Fruit fly (Drosophila melanogaster) whole organism, embryonic: ENCODE measurements around the gene CG13471.
A peak's percentile ranks its signal among the peaks of the same experiment; 100 is the strongest.

ENCODE experiments used
- Ada2b ChIP-seq: fragments of 200-800 bp; sonication (Bioruptor generic); IDR thresholded peaks from 2 replicates; pipeline ENCODE4 v1.3.6; 2022; ENCODE audit warnings: missing biosample characterization, missing genetic modification characterization
- Antp ChIP-seq: fragments of 200-800 bp; sonication (Bioruptor generic); optimal IDR thresholded peaks from 3 replicates; lab custom pipeline; 2016; ENCODE audit warnings: missing biosample characterization, missing genetic modification characterization
- BEAF-32 ChIP-seq: fragments of 200-800 bp; sonication (Bioruptor generic); optimal IDR thresholded peaks from 3 replicates; lab custom pipeline; 2017; ENCODE audit warnings: missing biosample characterization, missing genetic modification characterization, mild to moderate bottlenecking, moderate library complexity, missing genetic modification reagents
- Bdp1 ChIP-seq: fragments of 200-800 bp; sonication (Bioruptor generic); optimal IDR thresholded peaks from 3 replicates; lab custom pipeline; 2016; ENCODE audit warnings: missing biosample characterization, missing genetic modification characterization
- CG10147 ChIP-seq: fragments of 200-800 bp; sonication (Bioruptor generic); optimal IDR thresholded peaks from 2 replicates; lab custom pipeline; 2019; ENCODE audit warnings: missing biosample characterization, mild to moderate bottlenecking, missing genetic modification characterization, moderate library complexity
- CG11723 ChIP-seq: fragments of 200-800 bp; sonication (Bioruptor generic); optimal IDR thresholded peaks from 2 replicates; lab custom pipeline; 2017; ENCODE audit warnings: missing biosample characterization, mild to moderate bottlenecking, missing genetic modification characterization
- CG12744 ChIP-seq: fragments of 200-800 bp; sonication (Bioruptor generic); optimal IDR thresholded peaks from 2 replicates; lab custom pipeline; 2016; ENCODE audit warnings: missing biosample characterization, missing genetic modification characterization
- CG14860 ChIP-seq: fragments of 200-800 bp; sonication (Bioruptor generic); IDR thresholded peaks from 3 replicates; pipeline ENCODE4 v1.3.6; 2022; ENCODE audit warnings: missing biosample characterization, missing genetic modification characterization; ENCODE audit not compliant: partially characterized antibody
- CG18619 ChIP-seq: fragments of 200-800 bp; sonication (Bioruptor generic); optimal IDR thresholded peaks from 3 replicates; lab custom pipeline; 2017; ENCODE audit warnings: missing biosample characterization, mild to moderate bottlenecking, missing genetic modification characterization
- CG2129 ChIP-seq: fragments of 200-800 bp; sonication (Bioruptor generic); IDR thresholded peaks from 2 replicates; pipeline ENCODE4 v1.3.6; 2022; ENCODE audit warnings: missing biosample characterization, missing genetic modification characterization; ENCODE audit not compliant: partially characterized antibody
- CG3065 ChIP-seq: fragments of 200-800 bp; sonication (Bioruptor generic); optimal IDR thresholded peaks from 2 replicates; lab custom pipeline; 2016; ENCODE audit warnings: missing biosample characterization, missing genetic modification characterization
- CG4617 ChIP-seq: fragments of 200-800 bp; sonication (Bioruptor generic); optimal IDR thresholded peaks from 3 replicates; lab custom pipeline; 2016; ENCODE audit warnings: missing biosample characterization, missing genetic modification characterization, borderline replicate concordance
- CG4820 ChIP-seq: fragments of 200-800 bp; sonication (Bioruptor generic); optimal IDR thresholded peaks from 3 replicates; lab custom pipeline; 2016; ENCODE audit warnings: missing biosample characterization, missing genetic modification characterization
- CG6254 ChIP-seq: fragments of 200-800 bp; sonication (Bioruptor generic); optimal IDR thresholded peaks from 3 replicates; lab custom pipeline; 2017; ENCODE audit warnings: mild to moderate bottlenecking, missing biosample characterization, missing genetic modification reagents, missing genetic modification characterization
- CG6272 ChIP-seq: fragments of 200-800 bp; sonication (Bioruptor generic); IDR thresholded peaks from 2 replicates; pipeline ENCODE4 v1.3.6; 2022; ENCODE audit warnings: missing biosample characterization, missing genetic modification characterization
- CG7357 ChIP-seq: fragments of 200-800 bp; sonication (Bioruptor generic); IDR thresholded peaks from 3 replicates; pipeline ENCODE4 v1.3.6; 2022; ENCODE audit warnings: missing biosample characterization, missing genetic modification characterization
- CG8089 ChIP-seq: fragments of 200-800 bp; sonication (Bioruptor generic); optimal IDR thresholded peaks from 3 replicates; lab custom pipeline; 2016; ENCODE audit warnings: missing biosample characterization, missing genetic modification characterization
- CG9609 ChIP-seq: fragments of 200-800 bp; sonication (Bioruptor generic); optimal IDR thresholded peaks from 3 replicates; lab custom pipeline; 2016; ENCODE audit warnings: missing biosample characterization, missing genetic modification characterization
- CrebB ChIP-seq: fragments of 200-800 bp; sonication (Bioruptor generic); optimal IDR thresholded peaks from 3 replicates; lab custom pipeline; 2018; ENCODE audit warnings: missing biosample characterization, mild to moderate bottlenecking, missing genetic modification characterization
- Doc2 ChIP-seq: fragments of 200-800 bp; sonication (Bioruptor generic); IDR thresholded peaks from 2 replicates; pipeline ENCODE4 v1.3.6; 2022; ENCODE audit warnings: missing biosample characterization, missing genetic modification characterization
- HLH3B ChIP-seq: fragments of 200-800 bp; sonication (Bioruptor generic); IDR thresholded peaks from 2 replicates; pipeline ENCODE4 v1.3.6; 2022; ENCODE audit warnings: missing biosample characterization, missing genetic modification characterization
- Hr51 ChIP-seq, 2 experiments: fragments of 200-800 bp; sonication (Bioruptor generic); optimal IDR thresholded peaks; 2 replicates in 1 of 2; 3 replicates in 1 of 2; lab custom pipeline; 2016 to 2018; ENCODE audit warnings: missing biosample characterization in 2 of 2, missing genetic modification characterization in 2 of 2, mild to moderate bottlenecking in 1 of 2, moderate library complexity in 1 of 2
- Hr78 ChIP-seq, 2 experiments: fragments of 200-800 bp in 1 of 2; fragments of >200 bp in 1 of 2; sonication (Bioruptor generic) in 1 of 2; optimal IDR thresholded peaks; 2 replicates each; lab custom pipeline; 2017 to 2019; ENCODE audit warnings: missing biosample characterization in 2 of 2, missing genetic modification characterization in 2 of 2, mild to moderate bottlenecking in 1 of 2, moderate library complexity in 1 of 2
- Med ChIP-seq: fragments of 200-800 bp; sonication (Bioruptor generic); peaks from one replicate; lab custom pipeline; 2016; ENCODE audit warnings: missing biosample characterization, missing genetic modification characterization, mild to moderate bottlenecking, inconsistent platforms, moderate library complexity
- NFAT ChIP-seq: fragments of 200-800 bp; sonication (Bioruptor generic); IDR thresholded peaks from 2 replicates; pipeline ENCODE4 v1.3.6; 2022; ENCODE audit warnings: missing biosample characterization, missing genetic modification characterization
- Opbp ChIP-seq: fragments of 200-800 bp; sonication (Bioruptor generic); IDR thresholded peaks from 3 replicates; pipeline ENCODE4 v1.3.6; 2022; ENCODE audit warnings: missing biosample characterization, missing genetic modification characterization; ENCODE audit not compliant: partially characterized antibody
- Pdp1 ChIP-seq, 2 experiments: fragments of 200-800 bp; sonication (Bioruptor generic); optimal IDR thresholded peaks; 3 replicates each; lab custom pipeline; 2016; ENCODE audit warnings: missing biosample characterization in 2 of 2, missing genetic modification characterization in 2 of 2, mild to moderate bottlenecking in 1 of 2, moderate library complexity in 1 of 2
- ara ChIP-seq: fragments of 200-800 bp; sonication (Bioruptor generic); IDR thresholded peaks from 2 replicates; pipeline ENCODE4 v1.3.6; 2022; ENCODE audit warnings: missing biosample characterization, missing genetic modification characterization
- crol ChIP-seq: fragments of 200-800 bp; sonication (Bioruptor generic); IDR thresholded peaks from 2 replicates; pipeline ENCODE4 v1.3.6; 2022; ENCODE audit warnings: missing biosample characterization, missing genetic modification characterization
- en ChIP-seq: fragments of 200-800 bp; sonication (Bioruptor generic); optimal IDR thresholded peaks from 2 replicates; lab custom pipeline; 2016; ENCODE audit warnings: missing biosample characterization, missing genetic modification characterization
- exex ChIP-seq: fragments of 200-800 bp; sonication (Bioruptor generic); optimal IDR thresholded peaks from 4 replicates; lab custom pipeline; 2018; ENCODE audit warnings: missing biosample characterization, mild to moderate bottlenecking, missing genetic modification characterization, moderate library complexity
- fd102C ChIP-seq: fragments of 200-800 bp; sonication (Bioruptor generic); optimal IDR thresholded peaks from 2 replicates; lab custom pipeline; 2018; ENCODE audit warnings: missing biosample characterization, mild to moderate bottlenecking, missing genetic modification characterization, moderate library complexity
- gce ChIP-seq: fragments of 200-800 bp; sonication (Bioruptor generic); IDR thresholded peaks from 3 replicates; pipeline ENCODE4 v1.3.6; 2022; ENCODE audit warnings: missing biosample characterization, missing genetic modification characterization
- gfzf ChIP-seq: fragments of 200-800 bp; sonication (Bioruptor generic); optimal IDR thresholded peaks from 2 replicates; lab custom pipeline; 2016; ENCODE audit warnings: missing biosample characterization, mild to moderate bottlenecking, missing genetic modification characterization, moderate library complexity
- knrl ChIP-seq: fragments of 200-800 bp; sonication (Bioruptor generic); IDR thresholded peaks from 3 replicates; pipeline ENCODE4 v1.3.6; 2022; ENCODE audit warnings: missing biosample characterization, missing genetic modification characterization; ENCODE audit not compliant: partially characterized antibody
- lmd ChIP-seq: fragments of 200-800 bp; sonication (Bioruptor generic); IDR thresholded peaks from 2 replicates; pipeline ENCODE4 v1.3.6; 2022; ENCODE audit warnings: missing biosample characterization, missing genetic modification characterization
- nmo ChIP-seq: fragments of 200-800 bp; sonication (Bioruptor generic); optimal IDR thresholded peaks from 2 replicates; lab custom pipeline; 2018; ENCODE audit warnings: missing biosample characterization, mild to moderate bottlenecking, missing genetic modification characterization, moderate library complexity
- nom ChIP-seq: fragments of 200-800 bp; sonication (Bioruptor generic); optimal IDR thresholded peaks from 2 replicates; lab custom pipeline; 2017; ENCODE audit warnings: missing biosample characterization, missing genetic modification characterization, mild to moderate bottlenecking, moderate library complexity, missing genetic modification reagents
- phol ChIP-seq: fragments of 200-800 bp; sonication (Bioruptor generic); optimal IDR thresholded peaks from 3 replicates; lab custom pipeline; 2018; ENCODE audit warnings: missing biosample characterization, mild to moderate bottlenecking, missing genetic modification characterization, moderate library complexity
- ro ChIP-seq: fragments of 200-800 bp; sonication (Bioruptor generic); IDR thresholded peaks from 2 replicates; pipeline ENCODE4 v1.3.6; 2022; ENCODE audit warnings: missing biosample characterization, missing genetic modification characterization
- sd ChIP-seq: fragments of 200-800 bp; sonication (Bioruptor generic); optimal IDR thresholded peaks from 3 replicates; lab custom pipeline; 2018; ENCODE audit warnings: missing biosample characterization, mild to moderate bottlenecking, missing genetic modification characterization, moderate library complexity
- sens ChIP-seq: fragments of 200-800 bp; sonication (Bioruptor generic); peaks from one replicate; lab custom pipeline; 2016; ENCODE audit warnings: missing biosample characterization, missing genetic modification characterization
- sima ChIP-seq: fragments of 200-800 bp; sonication (Bioruptor generic); optimal IDR thresholded peaks from 2 replicates; lab custom pipeline; 2016; ENCODE audit warnings: missing biosample characterization, missing genetic modification characterization
- ssp ChIP-seq: fragments of 200-800 bp; sonication (Bioruptor generic); IDR thresholded peaks from 2 replicates; pipeline ENCODE4 v1.3.6; 2022; ENCODE audit warnings: missing biosample characterization, missing genetic modification characterization
- tio ChIP-seq: fragments of 200-800 bp; sonication (Bioruptor generic); optimal IDR thresholded peaks from 2 replicates; lab custom pipeline; 2017; ENCODE audit warnings: missing biosample characterization, missing genetic modification characterization, inconsistent platforms
- unpg ChIP-seq: fragments of 200-800 bp; sonication (Bioruptor generic); optimal IDR thresholded peaks from 3 replicates; lab custom pipeline; 2018; ENCODE audit warnings: missing biosample characterization, mild to moderate bottlenecking, missing genetic modification characterization, moderate library complexity

The CG13471 gene

DNA sequence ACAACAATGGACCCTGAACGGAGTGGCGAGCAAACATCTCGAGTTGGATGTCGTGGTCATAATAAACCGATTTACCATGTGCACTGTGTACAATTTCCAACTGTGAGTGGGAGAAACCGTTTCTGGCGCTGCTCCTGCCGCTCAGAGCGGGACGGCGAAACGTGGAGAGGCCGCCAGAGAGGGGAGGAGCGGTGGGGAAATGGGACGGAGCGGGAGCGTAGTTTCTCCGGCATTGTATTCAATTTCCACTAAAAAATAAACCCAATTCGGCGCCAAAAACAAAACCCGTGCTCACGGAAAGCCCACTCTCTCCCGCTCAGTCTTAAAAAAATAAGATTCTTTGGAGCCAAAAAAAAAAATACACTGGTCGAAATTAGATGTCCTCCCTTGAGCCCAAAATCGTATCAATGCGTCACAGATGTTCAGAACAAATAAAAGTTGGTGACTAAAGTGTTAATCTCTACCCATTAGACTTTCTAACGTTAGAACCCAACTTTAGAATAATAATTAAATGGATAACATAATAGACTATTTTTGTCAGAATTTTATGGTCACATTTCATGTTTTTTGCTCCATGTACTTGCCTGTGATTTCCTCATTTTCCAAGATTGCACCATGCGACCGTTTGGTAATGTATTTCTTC, 26.8 kb upstream of the CG13471 start (continued):
- TF ChIP-seq CG6272 (GFP tag; lab: Robert Waterston, UW) (no peak), en (peak; percentile 53), Hr51 (GFP tag; optimal IDR thresholded peaks at IDR 0.05; lab: Kevin White, UChicago) (peak; percentile 44 to 86), lmd (GFP tag; lab: Robert Waterston, UW) (peak; percentile 64; the same call in 1 of the 2 replicates), sima (GFP tag; lab: Kevin White, UChicago) (no peak)

DNA sequence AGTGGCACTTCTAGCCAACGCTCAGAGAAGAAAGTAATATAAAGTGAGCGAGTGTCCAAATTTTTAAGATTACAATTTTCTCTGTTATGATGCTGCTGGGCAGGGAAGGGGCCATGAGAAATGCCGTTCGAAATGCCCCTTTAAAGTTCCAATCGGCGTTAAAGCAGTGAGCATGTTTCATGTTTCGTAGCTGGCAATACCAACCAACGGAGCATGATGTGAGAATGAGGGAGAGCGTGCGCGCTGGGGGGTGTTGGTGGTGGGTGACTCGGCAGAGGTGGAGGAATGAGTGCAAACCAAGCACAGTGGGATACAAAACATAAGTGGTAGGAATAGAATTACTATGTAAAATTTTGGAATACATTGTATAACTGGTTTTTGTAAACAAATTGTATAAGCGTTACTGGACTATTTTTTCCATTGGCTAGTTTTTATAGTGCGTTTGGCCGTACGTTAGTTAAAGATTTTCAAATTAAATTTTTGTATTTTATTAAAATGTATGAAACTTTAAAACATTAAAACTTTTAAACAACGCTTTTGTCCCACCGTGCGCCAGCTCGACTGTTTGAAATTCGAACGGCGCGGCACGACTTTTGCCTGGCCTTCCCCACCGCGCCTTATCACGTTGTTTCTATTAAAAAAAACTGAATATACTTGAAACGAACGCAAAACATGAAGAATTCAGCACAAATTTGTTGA, 25.9 kb upstream of the CG13471 start:
- TF ChIP-seq crol (GFP tag; lab: Robert Waterston, UW): peak; percentile 98
- TF ChIP-seq Hr78 (GFP tag; optimal IDR thresholded peaks at IDR 0.05; lab: Kevin White, UChicago): peak in 1 of 2 experiments; percentile 98
- peak; percentile 100 for TF ChIP-seq phol (tag; lab: Kevin White, UChicago)
- peak; percentile 98 for TF ChIP-seq CG6254 (GFP tag; lab: Kevin White, UChicago)
- TF ChIP-seq CG2129 (GFP tag; lab: Robert Waterston, UW): no peak
- peak; percentile 73 for TF ChIP-seq CG14860 (GFP tag; lab: Robert Waterston, UW)
- TF ChIP-seq HLH3B (GFP tag; lab: Robert Waterston, UW): peak; percentile 99
- peak; percentile 98 for TF ChIP-seq CG8089 (GFP tag; lab: Kevin White, UChicago)
- TF ChIP-seq Opbp: no peak; the same call in 2 of the 3 replicates
- peak; percentile 98 for TF ChIP-seq Antp
- peak; percentile 100 for TF ChIP-seq CG18619 (GFP tag; lab: Kevin White, UChicago)
- peak; percentile 100 for TF ChIP-seq unpg (GFP tag; lab: Kevin White, UChicago)
- TF ChIP-seq Med (GFP tag; lab: Kevin White, UChicago): peak; percentile 100
- TF ChIP-seq CG12744 (GFP tag; lab: Kevin White, UChicago): peak; percentile 99
- peak; percentile 96 for TF ChIP-seq ssp
- TF ChIP-seq NFAT (GFP tag; lab: Robert Waterston, UW): peak; percentile 99
- TF ChIP-seq ara (GFP tag; lab: Robert Waterston, UW): peak; percentile 99
- peak; percentile 99 for TF ChIP-seq Doc2 (GFP tag; lab: Robert Waterston, UW)
- TF ChIP-seq CG10147 (GFP tag; lab: Kevin White, UChicago): peak; percentile 100
- peak; percentile 100 for TF ChIP-seq tio (GFP tag; lab: Kevin White, UChicago)
- peak; percentile 28 for TF ChIP-seq gfzf (GFP tag; lab: Kevin White, UChicago)
- peak; percentile 98 for TF ChIP-seq ro (GFP tag; lab: Robert Waterston, UW)
- TF ChIP-seq CG7357: peak; percentile 99
- TF ChIP-seq BEAF-32 (GFP tag; lab: Kevin White, UChicago): peak; percentile 52
- peak; percentile 99 for TF ChIP-seq CG4617 (GFP tag; lab: Kevin White, UChicago)
- peak; percentile 99 for TF ChIP-seq CG9609 (GFP tag; lab: Kevin White, UChicago)
- TF ChIP-seq Ada2b (GFP tag; lab: Robert Waterston, UW): peak; percentile 99
- peak; percentile 94 for TF ChIP-seq fd102C (GFP tag; lab: Kevin White, UChicago)
- peak; percentile 64 for TF ChIP-seq knrl (GFP tag; lab: Robert Waterston, UW)
- TF ChIP-seq CG4820 (GFP tag; lab: Kevin White, UChicago): peak; percentile 99
- TF ChIP-seq nom: peak; percentile 99
- TF ChIP-seq Pdp1 (GFP tag; optimal IDR thresholded peaks at IDR 0.05; lab: Kevin White, UChicago): peak; percentile 98 to 99
- TF ChIP-seq gce (GFP tag; lab: Robert Waterston, UW): peak; percentile 99
- peak; percentile 100 for TF ChIP-seq sens (GFP tag; lab: Kevin White, UChicago)
- TF ChIP-seq nmo (GFP tag; lab: Kevin White, UChicago): peak; percentile 100
- TF ChIP-seq CG11723: peak; percentile 100
- TF ChIP-seq exex: peak; percentile 99
- peak; percentile 99 for TF ChIP-seq CrebB (tag; lab: Kevin White, UChicago)
- TF ChIP-seq Bdp1 (GFP tag; lab: Kevin White, UChicago): peak; percentile 95
- peak; percentile 99 for TF ChIP-seq sd (tag; lab: Kevin White, UChicago)
- peak; percentile 99 for TF ChIP-seq CG3065 (GFP tag; lab: Kevin White, UChicago)
